Worm (Caenorhabditis elegans): ENCODE results near the gene M03D4.3.
A peak's percentile ranks its signal among the peaks of the same experiment; 100 is the strongest.

DNA sequence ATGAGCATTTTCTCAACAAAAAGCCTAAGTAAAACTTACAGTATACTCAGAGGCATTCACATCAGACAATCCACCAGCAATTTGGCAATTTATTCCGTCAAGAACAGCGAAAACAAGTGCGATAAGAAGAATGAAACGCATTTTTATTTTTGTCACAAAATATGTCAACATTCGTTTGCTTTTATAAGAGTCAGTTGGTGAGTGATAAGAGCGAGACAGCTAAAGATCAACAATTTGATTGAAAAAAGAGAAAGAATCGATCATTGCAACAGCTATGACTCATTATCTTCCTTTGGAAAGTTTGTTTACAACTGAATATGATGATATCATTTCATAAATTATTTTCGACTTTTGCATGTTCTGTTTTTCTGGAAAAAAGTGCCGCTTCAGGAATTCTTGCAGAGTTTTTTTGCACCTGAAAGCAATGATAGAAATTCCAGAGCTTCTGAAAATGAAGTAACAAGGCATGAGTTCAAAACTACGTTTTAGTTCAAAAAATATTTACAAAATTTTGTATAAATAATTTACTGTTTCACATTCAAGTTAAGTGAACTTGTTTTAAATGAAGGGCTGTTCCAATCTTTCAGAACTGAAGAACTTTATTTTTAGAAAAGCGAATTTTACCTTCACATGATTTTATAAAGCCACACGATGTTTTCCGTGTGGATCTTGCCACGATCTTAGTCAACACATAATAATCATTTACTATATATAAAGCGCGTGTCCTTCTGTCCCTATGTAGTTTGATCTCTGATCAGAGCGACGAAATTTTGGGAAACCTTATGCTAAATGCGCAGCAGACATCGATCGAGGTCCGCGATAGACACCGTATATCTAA, 18.5 kb downstream of the M03D4.3 start, which contains the start of gene cpi-1:
- peak; percentile 3 for TF ChIP-seq jun-1 (tag; optimal IDR thresholded peaks at IDR 0.05)
- TF ChIP-seq ceh-32 (tag; optimal IDR thresholded peaks at IDR 0.05; ENCODE audit: poor library complexity) = no peak
- no peak for TF ChIP-seq ztf-11 (tag; optimal IDR thresholded peaks at IDR 0.05)
- TF ChIP-seq mdl-1 (tag; optimal IDR thresholded peaks at IDR 0.05) = peak in 1 of 2 experiments; percentile 23
- peak in 1 of 2 experiments; percentile 88 for TF ChIP-seq unc-62 (GFP tag; optimal IDR thresholded peaks at IDR 0.05 in 1 of 2)
- TF ChIP-seq unc-62 (tag; optimal IDR thresholded peaks at IDR 0.05) = no peak
- no peak for TF ChIP-seq ceh-82 (tag; optimal IDR thresholded peaks at IDR 0.05)

All from whole organism, L4 larva.